Worm (Caenorhabditis elegans): ENCODE data around the gene arrd-2.

DNA sequence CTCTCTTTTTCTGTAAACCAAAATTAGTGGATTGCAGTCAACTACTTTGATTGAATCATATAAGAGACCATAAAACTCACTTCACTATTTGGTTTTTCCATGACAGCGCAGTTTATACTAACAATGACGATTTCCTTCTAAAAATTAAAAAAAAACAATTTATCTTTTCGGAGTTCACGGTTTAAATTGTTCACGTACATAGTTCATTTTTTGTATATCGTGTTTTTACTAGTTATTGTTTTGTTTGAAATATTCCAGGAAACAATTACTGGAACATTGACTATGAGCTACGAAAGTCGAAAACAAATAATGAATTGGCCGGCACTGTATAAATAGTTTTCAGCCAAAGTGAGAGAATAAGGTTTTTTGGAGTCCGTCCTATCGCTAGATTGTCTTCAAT lies 14.8 kb upstream of the arrd-2 start, which contains the start of gene lido-17:
- TF ChIP-seq irx-1 (tag; optimal IDR thresholded peaks at IDR 0.05) (no peak), sox-4 (tag; optimal IDR thresholded peaks at IDR 0.05) (no peak), snpc-4 (tag; optimal IDR thresholded peaks at IDR 0.05) (no peak), lin-15B (tag; optimal IDR thresholded peaks at IDR 0.05) (no peak), ceh-90 (tag; optimal IDR thresholded peaks at IDR 0.05) (no peak), dpl-1 (GFP tag; optimal IDR thresholded peaks at IDR 0.05) (no peak), ztf-4 (tag; optimal IDR thresholded peaks at IDR 0.05) (no peak), nhr-28 (tag; optimal IDR thresholded peaks at IDR 0.05) (no peak), C34B4.2 (tag; optimal IDR thresholded peaks at IDR 0.05) (no peak), vab-15 (tag; optimal IDR thresholded peaks at IDR 0.05) (no peak)
